Worm (Caenorhabditis elegans) whole organism, L4 larva: ENCODE results near the gene idpp-7.
A peak's percentile ranks its signal among the peaks of the same experiment; 100 is the strongest.

Experiments
- F37D6.2 ChIP-seq: sonication (generic microtip); optimal IDR thresholded peaks from 2 replicates; lab custom pipeline; 2016; ENCODE audit warnings: mild to moderate bottlenecking, missing genetic modification characterization, missing compliant biosample characterization
- F44E2.7 ChIP-seq: fragments of 200-800 bp; sonication (Bioruptor generic); IDR thresholded peaks from 2 replicates; pipeline ENCODE4 v2.1.2; 2022; ENCODE audit warnings: missing genetic modification characterization, missing compliant biosample characterization
- F49E8.2 ChIP-seq: sonication (generic microtip); optimal IDR thresholded peaks from 2 replicates; lab custom pipeline; 2016; ENCODE audit warnings: missing compliant biosample characterization, mild to moderate bottlenecking, missing genetic modification characterization, borderline replicate concordance
- R02D3.7 ChIP-seq: fragments of 150-350 bp; sonication (generic microtip); optimal IDR thresholded peaks from 3 replicates; lab custom pipeline; 2014; ENCODE audit warnings: missing biosample characterization, missing genetic modification characterization
- T20F7.1 ChIP-seq: fragments of 200-800 bp; sonication (Bioruptor generic); optimal IDR thresholded peaks from 2 replicates; lab custom pipeline; 2018; ENCODE audit warnings: mild to moderate bottlenecking, missing genetic modification characterization, missing compliant biosample characterization
- T26A8.4 ChIP-seq: fragments of 200-800 bp; sonication (Bioruptor generic); IDR thresholded peaks from 2 replicates; pipeline ENCODE4 v1.3.6; 2022; ENCODE audit warnings: missing genetic modification characterization, missing compliant biosample characterization
- Y5F2A.4 ChIP-seq: fragments of 200-800 bp; sonication (Bioruptor generic); optimal IDR thresholded peaks from 2 replicates; lab custom pipeline; 2018; ENCODE audit warnings: mild to moderate bottlenecking, missing genetic modification characterization, missing compliant biosample characterization
- ZK337.2 ChIP-seq: fragments of 200-800 bp; sonication (Bioruptor generic); IDR thresholded peaks from 2 replicates; pipeline ENCODE4 v1.3.6; 2022; ENCODE audit warnings: missing genetic modification reagents, missing genetic modification characterization, missing compliant biosample characterization
- ZK546.5 ChIP-seq, 2 experiments: sonication (generic microtip); optimal IDR thresholded peaks; 2 replicates each; lab custom pipeline; 2017; ENCODE audit warnings: missing biosample characterization in 2 of 2, missing genetic modification characterization in 2 of 2
- aha-1 ChIP-seq: fragments of 150-350 bp; peaks from one replicate; lab custom pipeline; 2014; ENCODE audit warnings: missing biosample characterization, missing genetic modification characterization
- ceh-20 ChIP-seq: fragments of 200-800 bp; sonication (Bioruptor generic); IDR thresholded peaks from 2 replicates; pipeline ENCODE4 v1.3.6; 2022; ENCODE audit warnings: missing genetic modification reagents, missing genetic modification characterization, missing compliant biosample characterization
- ceh-28 ChIP-seq: fragments of 150-350 bp; optimal IDR thresholded peaks from 2 replicates; lab custom pipeline; 2014; ENCODE audit warnings: missing biosample characterization, missing genetic modification reagents, missing genetic modification characterization
- ceh-32 ChIP-seq: sonication (generic microtip); optimal IDR thresholded peaks from 2 replicates; lab custom pipeline; 2016; ENCODE audit warnings: mild to moderate bottlenecking, missing genetic modification characterization, missing compliant biosample characterization; ENCODE audit not compliant: poor library complexity
- ceh-44 ChIP-seq: fragments of 200-800 bp; sonication (Bioruptor generic); IDR thresholded peaks from 2 replicates; pipeline ENCODE4 v1.3.6; 2022; ENCODE audit warnings: missing genetic modification reagents, missing genetic modification characterization, missing compliant biosample characterization
- ceh-62 ChIP-seq: sonication (generic microtip); optimal IDR thresholded peaks from 2 replicates; lab custom pipeline; 2017; ENCODE audit warnings: missing biosample characterization, missing genetic modification characterization
- ceh-82 ChIP-seq: sonication (generic microtip); optimal IDR thresholded peaks from 2 replicates; lab custom pipeline; 2017; ENCODE audit warnings: missing biosample characterization, missing genetic modification characterization
- ces-1 ChIP-seq: fragments of 150-350 bp; sonication (generic microtip); optimal IDR thresholded peaks from 4 replicates; lab custom pipeline; 2014; ENCODE audit warnings: missing biosample characterization, missing genetic modification reagents, missing genetic modification characterization
- cey-2 ChIP-seq: sonication (generic microtip); optimal IDR thresholded peaks from 3 replicates; lab custom pipeline; 2017; ENCODE audit warnings: missing genetic modification characterization, mild to moderate bottlenecking, missing compliant biosample characterization, antibody characterized with exemption, borderline replicate concordance; ENCODE audit not compliant: insufficient read depth
- daf-16 ChIP-seq, 3 experiments: sonication (generic microtip); optimal IDR thresholded peaks; 2 replicates each; lab custom pipeline; 2016 to 2017; ENCODE audit warnings: missing genetic modification characterization in 3 of 3, missing genetic modification reagents in 3 of 3, mild to moderate bottlenecking in 2 of 3, missing compliant biosample characterization in 2 of 3, missing biosample characterization in 1 of 3, moderate library complexity in 1 of 3
- daf-19 ChIP-seq: fragments of 200-800 bp; sonication (Bioruptor generic); conservative IDR thresholded peaks from 2 replicates; pipeline ENCODE4 v1.3.6; 2022; ENCODE audit warnings: missing genetic modification characterization, missing compliant biosample characterization
- daf-8 ChIP-seq: fragments of 200-800 bp; sonication (Bioruptor generic); IDR thresholded peaks from 2 replicates; pipeline ENCODE4 v1.3.6; 2022; ENCODE audit warnings: missing genetic modification characterization, missing compliant biosample characterization
- dmd-8 ChIP-seq: fragments of 200-800 bp; sonication (Bioruptor generic); IDR thresholded peaks from 2 replicates; pipeline ENCODE4 v1.3.6; 2022; ENCODE audit warnings: missing genetic modification characterization, missing compliant biosample characterization
- dpl-1 ChIP-seq: fragments of 150-350 bp; optimal IDR thresholded peaks from 2 replicates; lab custom pipeline; 2014; ENCODE audit warnings: missing biosample characterization, missing genetic modification reagents, missing genetic modification characterization
- dve-1 ChIP-seq: sonication (generic microtip); optimal IDR thresholded peaks from 2 replicates; lab custom pipeline; 2017; ENCODE audit warnings: antibody characterized with exemption, mild to moderate bottlenecking, missing genetic modification characterization, missing compliant biosample characterization; ENCODE audit not compliant: insufficient read depth
- fos-1 ChIP-seq: fragments of 150-350 bp; optimal IDR thresholded peaks from 2 replicates; lab custom pipeline; 2014; ENCODE audit warnings: missing biosample characterization, missing genetic modification characterization
- gei-8 ChIP-seq: fragments of 200-800 bp; sonication (Bioruptor generic); optimal IDR thresholded peaks from 2 replicates; lab custom pipeline; 2018; ENCODE audit warnings: mild to moderate bottlenecking, missing genetic modification characterization, missing compliant biosample characterization
- hlh-11 ChIP-seq: fragments of 200-800 bp; sonication (Bioruptor generic); optimal IDR thresholded peaks from 2 replicates; lab custom pipeline; 2018; ENCODE audit warnings: mild to moderate bottlenecking, missing genetic modification characterization, missing compliant biosample characterization
- hlh-30 ChIP-seq: sonication (generic microtip); optimal IDR thresholded peaks from 2 replicates; lab custom pipeline; 2017; ENCODE audit warnings: antibody characterized with exemption, mild to moderate bottlenecking, missing genetic modification characterization, missing compliant biosample characterization; ENCODE audit not compliant: insufficient read depth
- lin-29 ChIP-seq: fragments of 200-800 bp; sonication (Bioruptor generic); IDR thresholded peaks from 2 replicates; pipeline ENCODE4 v1.3.6; 2022; ENCODE audit warnings: missing genetic modification reagents, missing genetic modification characterization, missing compliant biosample characterization
- lin-39 ChIP-seq: fragments of 150-350 bp; optimal IDR thresholded peaks from 2 replicates; lab custom pipeline; 2014; ENCODE audit warnings: missing biosample characterization, missing genetic modification reagents, missing genetic modification characterization
- lir-3 ChIP-seq: sonication (generic microtip); optimal IDR thresholded peaks from 2 replicates; lab custom pipeline; 2016; ENCODE audit warnings: mild to moderate bottlenecking, missing genetic modification characterization, missing compliant biosample characterization
- lsy-2 ChIP-seq, 2 experiments: fragments of 150-350 bp in 1 of 2; sonication (generic microtip) in 1 of 2; optimal IDR thresholded peaks; 2 replicates each; lab custom pipeline; 2014 to 2017; ENCODE audit warnings: missing biosample characterization in 2 of 2, missing genetic modification characterization in 2 of 2
- mes-2 ChIP-seq: sonication (generic microtip); optimal IDR thresholded peaks from 2 replicates; lab custom pipeline; 2016; ENCODE audit warnings: missing genotype, mild to moderate bottlenecking, missing genetic modification characterization, missing compliant biosample characterization; ENCODE audit not compliant: poor library complexity, severe bottlenecking
- nhr-102 ChIP-seq: sonication (generic microtip); optimal IDR thresholded peaks from 2 replicates; lab custom pipeline; 2016; ENCODE audit warnings: mild to moderate bottlenecking, missing genetic modification characterization, moderate library complexity, missing compliant biosample characterization
- nhr-11 ChIP-seq: fragments of 150-350 bp; optimal IDR thresholded peaks from 2 replicates; lab custom pipeline; 2014; ENCODE audit warnings: missing biosample characterization, missing genetic modification characterization
- nhr-25 ChIP-seq: sonication (generic microtip); optimal IDR thresholded peaks from 2 replicates; lab custom pipeline; 2017; ENCODE audit warnings: missing genetic modification characterization, mild to moderate bottlenecking, missing compliant biosample characterization, antibody characterized with exemption, moderate library complexity, borderline replicate concordance; ENCODE audit not compliant: insufficient read depth
- nhr-42 ChIP-seq: fragments of 200-800 bp; sonication (Bioruptor generic); IDR thresholded peaks from 2 replicates; pipeline ENCODE4 v1.3.6; 2022; ENCODE audit warnings: missing genetic modification characterization, missing compliant biosample characterization
- nhr-76 ChIP-seq: fragments of 150-350 bp; optimal IDR thresholded peaks from 2 replicates; lab custom pipeline; 2014; ENCODE audit warnings: missing biosample characterization, missing genetic modification characterization
- pha-4 ChIP-seq, 2 experiments: fragments of 150-350 bp in 1 of 2; fragments of 200-800 bp in 1 of 2; sonication (Bioruptor generic) in 1 of 2; IDR thresholded peaks in 1 of 2; optimal IDR thresholded peaks in 1 of 2; 2 replicates each; pipeline versions ENCODE4 v1.3.6 to Lab custom; 2014 to 2022; ENCODE audit warnings: missing genetic modification characterization in 2 of 2, missing genetic modification reagents in 2 of 2, missing biosample characterization in 1 of 2, missing compliant biosample characterization in 1 of 2
- php-3 ChIP-seq: fragments of 200-800 bp; sonication (Bioruptor generic); IDR thresholded peaks from 2 replicates; pipeline ENCODE4 v1.3.6; 2022; ENCODE audit warnings: missing genetic modification reagents, missing genetic modification characterization, missing compliant biosample characterization
- pqm-1 ChIP-seq: sonication (generic microtip); optimal IDR thresholded peaks from 2 replicates; lab custom pipeline; 2017; ENCODE audit warnings: missing biosample characterization, missing genetic modification characterization
- set-16 ChIP-seq: fragments of 200-800 bp; sonication (Bioruptor generic); IDR thresholded peaks from 2 replicates; pipeline ENCODE4 v1.3.6; 2022; ENCODE audit warnings: missing genetic modification reagents, missing genetic modification characterization, missing compliant biosample characterization
- skn-1 ChIP-seq: fragments of 150-350 bp; optimal IDR thresholded peaks from 2 replicates; lab custom pipeline; 2014; ENCODE audit warnings: missing biosample characterization, missing genetic modification characterization
- snpc-4 ChIP-seq: fragments of 150-350 bp; optimal IDR thresholded peaks from 2 replicates; lab custom pipeline; 2014; ENCODE audit warnings: missing biosample characterization, missing genetic modification characterization
- spr-3 ChIP-seq: fragments of 200-800 bp; sonication (Bioruptor generic); optimal IDR thresholded peaks from 2 replicates; lab custom pipeline; 2018; ENCODE audit warnings: mild to moderate bottlenecking, missing genetic modification characterization, missing compliant biosample characterization
- tag-97 ChIP-seq: fragments of 200-800 bp; sonication (Bioruptor generic); IDR thresholded peaks from 2 replicates; pipeline ENCODE4 v1.3.6; 2022; ENCODE audit warnings: missing genetic modification characterization, missing compliant biosample characterization
- unc-130 ChIP-seq: sonication (generic microtip); optimal IDR thresholded peaks from 2 replicates; lab custom pipeline; 2016; ENCODE audit warnings: missing genetic modification reagents, missing genetic modification characterization, missing compliant biosample characterization
- unc-39 ChIP-seq: sonication (generic microtip); optimal IDR thresholded peaks from 2 replicates; lab custom pipeline; 2017; ENCODE audit warnings: missing biosample characterization, missing genetic modification characterization
- vab-7 ChIP-seq: fragments of 200-800 bp; sonication (Bioruptor generic); IDR thresholded peaks from 2 replicates; pipeline ENCODE4 v1.3.6; 2022; ENCODE audit warnings: missing genetic modification reagents, missing genetic modification characterization, missing compliant biosample characterization
- zag-1 ChIP-seq: fragments of 150-350 bp; optimal IDR thresholded peaks from 2 replicates; lab custom pipeline; 2014; ENCODE audit warnings: missing biosample characterization, missing genetic modification characterization

The idpp-7 gene

ce11 chrIV:12689709-12690142 is 30.0 kb upstream of the idpp-7 start (continued):
- TF ChIP-seq F37D6.2 = no peak
- TF ChIP-seq nhr-11 (tag; lab: Kevin White, UChicago) = no peak
- peak; percentile 76 for TF ChIP-seq nhr-102 (tag; lab: Kevin White, UChicago)
- TF ChIP-seq gei-8 = no peak
- no peak for TF ChIP-seq R02D3.7 (tag; lab: Kevin White, UChicago)
- TF ChIP-seq spr-3 (GFP tag; lab: Kevin White, UChicago) = no peak
- peak; percentile 88 for TF ChIP-seq hlh-11 (tag; lab: Kevin White, UChicago)
- TF ChIP-seq ces-1 (GFP tag; lab: Kevin White, UChicago) = no peak
- TF ChIP-seq ZK337.2 (GFP tag; lab: Robert Waterston, UW) = no peak
- TF ChIP-seq ceh-62 = no peak
- no peak for TF ChIP-seq nhr-25 (tag; lab: Kevin White, UChicago)
- TF ChIP-seq dpl-1 (GFP tag; lab: Kevin White, UChicago) = no peak
- no peak for TF ChIP-seq Y5F2A.4 (GFP tag; lab: Kevin White, UChicago)
- TF ChIP-seq aha-1 = no peak
- no peak for TF ChIP-seq unc-39
- no peak for TF ChIP-seq vab-7
- no peak for TF ChIP-seq cey-2 (tag; lab: Kevin White, UChicago)
- TF ChIP-seq snpc-4 (tag; lab: Kevin White, UChicago) = no peak
- peak; percentile 54 for TF ChIP-seq hlh-30 (tag; lab: Kevin White, UChicago)
- TF ChIP-seq unc-130 (GFP tag; lab: Kevin White, UChicago) = no peak
- peak in 1 of 2 experiments; percentile 57 for TF ChIP-seq daf-16 (GFP tag; optimal IDR thresholded peaks at IDR 0.05; lab: Kevin White, UChicago)
- TF ChIP-seq daf-16 (tag; optimal IDR thresholded peaks at IDR 0.05; lab: Kevin White, UChicago) = peak; percentile 73
- peak; percentile 81 for TF ChIP-seq dve-1 (tag; lab: Kevin White, UChicago)
- no peak for TF ChIP-seq lin-39 (tag; lab: Kevin White, UChicago)
- no peak for TF ChIP-seq ceh-82 (tag; lab: Kevin White, UChicago)
- no peak for TF ChIP-seq daf-19 (GFP tag; lab: Robert Waterston, UW)
- TF ChIP-seq ceh-28 = no peak
- peak; percentile 40 for TF ChIP-seq mes-2 (tag; lab: Kevin White, UChicago)
- no peak for TF ChIP-seq ceh-44 (GFP tag; lab: Robert Waterston, UW)
- TF ChIP-seq daf-8 (GFP tag; lab: Robert Waterston, UW) = no peak
- peak; percentile 90 for TF ChIP-seq php-3
- TF ChIP-seq tag-97 (GFP tag; lab: Robert Waterston, UW) = no peak
- TF ChIP-seq F44E2.7 (GFP tag; lab: Robert Waterston, UW) = no peak
- peak; percentile 95 for TF ChIP-seq pqm-1 (tag; lab: Kevin White, UChicago)
- 0 out of 2 replicates have a peak, but pooled peaks have one; percentile 19 for TF ChIP-seq ceh-20
- no peak for TF ChIP-seq fos-1 (tag; lab: Kevin White, UChicago)
- TF ChIP-seq T26A8.4 = no peak
- TF ChIP-seq lir-3 (tag; lab: Kevin White, UChicago) = no peak
- no peak for TF ChIP-seq ceh-32 (tag; lab: Kevin White, UChicago)
- TF ChIP-seq zag-1 (tag; lab: Kevin White, UChicago) = no peak
- peak in 1 of 2 experiments; percentile 29 for TF ChIP-seq lsy-2 (tag; optimal IDR thresholded peaks at IDR 0.05; lab: Kevin White, UChicago)
- TF ChIP-seq F49E8.2 (tag; lab: Kevin White, UChicago) = no peak
- no peak for TF ChIP-seq set-16 (GFP tag; lab: Robert Waterston, UW)
- TF ChIP-seq nhr-76 (tag; lab: Kevin White, UChicago) = no peak
- no peak for TF ChIP-seq skn-1 (tag; lab: Kevin White, UChicago)
- TF ChIP-seq nhr-42 = no peak
- no peak for TF ChIP-seq lin-29 (GFP tag; lab: Robert Waterston, UW)
- no peak for TF ChIP-seq ZK546.5 (tag; optimal IDR thresholded peaks at IDR 0.05; lab: Kevin White, UChicago)
- TF ChIP-seq T20F7.1 (GFP tag; lab: Kevin White, UChicago) = peak; percentile 78
- no peak for TF ChIP-seq pha-4 (GFP tag; IDR thresholded peaks at IDR 0.05; lab: Robert Waterston, UW)
- no peak for TF ChIP-seq pha-4 (tag; optimal IDR thresholded peaks at IDR 0.05; lab: Kevin White, UChicago)
- TF ChIP-seq dmd-8 (GFP tag; lab: Robert Waterston, UW) = no peak
